Fruit fly (Drosophila melanogaster) whole organism, embryonic: ENCODE data around the gene corto.

Experiments
- CG10654 ChIP-seq: fragments of 200-800 bp; sonication (Bioruptor generic); optimal IDR thresholded peaks from 2 replicates; lab custom pipeline; 2016; ENCODE audit warnings: missing biosample characterization, missing genetic modification characterization
- CG14860 ChIP-seq: fragments of 200-800 bp; sonication (Bioruptor generic); IDR thresholded peaks from 3 replicates; pipeline ENCODE4 v1.3.6; 2022; ENCODE audit warnings: missing biosample characterization, missing genetic modification characterization; ENCODE audit not compliant: partially characterized antibody
- CG1792 ChIP-seq: fragments of 200-800 bp; sonication (Bioruptor generic); optimal IDR thresholded peaks from 2 replicates; lab custom pipeline; 2016; ENCODE audit warnings: missing biosample characterization, missing genetic modification characterization
- CG2889 ChIP-seq: fragments of 200-800 bp; sonication (Bioruptor generic); IDR thresholded peaks from 3 replicates; pipeline ENCODE4 v1.3.6; 2022; ENCODE audit warnings: missing biosample characterization, missing genetic modification characterization
- CG3726 ChIP-seq: fragments of 200-800 bp; sonication (Bioruptor generic); IDR thresholded peaks from 3 replicates; pipeline ENCODE4, ENCODE4 v1.3.6; 2022; ENCODE audit warnings: missing biosample characterization, missing genetic modification characterization
- CG8478 ChIP-seq: fragments of >200 bp; optimal IDR thresholded peaks from 2 replicates; lab custom pipeline; 2018
- CG9437 ChIP-seq: fragments of 200-800 bp; sonication (Bioruptor generic); optimal IDR thresholded peaks from 2 replicates; lab custom pipeline; 2018; ENCODE audit warnings: missing biosample characterization, mild to moderate bottlenecking, missing genetic modification characterization
- Doc2 ChIP-seq: fragments of 200-800 bp; sonication (Bioruptor generic); IDR thresholded peaks from 2 replicates; pipeline ENCODE4 v1.3.6; 2022; ENCODE audit warnings: missing biosample characterization, missing genetic modification characterization
- Poxn ChIP-seq: fragments of 200-800 bp; sonication (Bioruptor generic); IDR thresholded peaks from 2 replicates; pipeline ENCODE4 v1.3.6; 2022; ENCODE audit warnings: missing biosample characterization, missing genetic modification characterization
- Sry-β ChIP-seq: fragments of 200-800 bp; sonication (Bioruptor generic); optimal IDR thresholded peaks from 2 replicates; lab custom pipeline; 2018; ENCODE audit warnings: missing biosample characterization, mild to moderate bottlenecking, missing genetic modification characterization, moderate library complexity
- dmrt11E ChIP-seq: fragments of 200-800 bp; sonication (Bioruptor generic); optimal IDR thresholded peaks from 3 replicates; lab custom pipeline; 2018; ENCODE audit warnings: missing biosample characterization, mild to moderate bottlenecking, missing genetic modification characterization, moderate library complexity
- kni ChIP-seq: fragments of 200-800 bp; sonication (Bioruptor generic); optimal IDR thresholded peaks from 3 replicates; lab custom pipeline; 2017; ENCODE audit warnings: mild to moderate bottlenecking, missing biosample characterization, missing genetic modification reagents, missing genetic modification characterization
- peb ChIP-seq: fragments of 200-800 bp; sonication (Bioruptor generic); IDR thresholded peaks from 2 replicates; pipeline ENCODE4 v1.3.6; 2022; ENCODE audit warnings: missing biosample characterization, missing genetic modification characterization

- TF ChIP-seq Doc2 (GFP tag; lab: Robert Waterston, UW), result no peak
- TF ChIP-seq dmrt11E (tag; lab: Kevin White, UChicago), result no peak
- TF ChIP-seq CG14860 (GFP tag; lab: Robert Waterston, UW), result no peak
- TF ChIP-seq CG9437 (GFP tag; lab: Kevin White, UChicago), result no peak
- TF ChIP-seq kni (GFP tag; lab: Kevin White, UChicago), result no peak
- no peak for TF ChIP-seq CG8478 (lab: Kevin White, UChicago)
- TF ChIP-seq Sry-β (GFP tag; lab: Kevin White, UChicago), result no peak
- TF ChIP-seq CG3726, result no peak
- TF ChIP-seq peb, result no peak
- TF ChIP-seq Poxn (GFP tag; lab: Robert Waterston, UW), result no peak
- no peak for TF ChIP-seq CG2889 (GFP tag; lab: Robert Waterston, UW)
- TF ChIP-seq CG1792 (GFP tag; lab: Kevin White, UChicago), result no peak
- no peak for TF ChIP-seq CG10654 (GFP tag; lab: Kevin White, UChicago)
Measured at dm6 chr3R:5090286-5090685, 3.4 kb upstream of the corto start.
